Worm (Caenorhabditis elegans) whole organism, L2 larva: ENCODE data around the gene C29F7.3.

Experiments used
- ceh-82 ChIP-seq: fragments of 150-350 bp; optimal IDR thresholded peaks from 2 replicates; lab custom pipeline; 2014; ENCODE audit warnings: missing biosample characterization, missing genetic modification characterization
- elt-3 ChIP-seq: sonication (generic microtip); optimal IDR thresholded peaks from 2 replicates; lab custom pipeline; 2017; ENCODE audit warnings: missing biosample characterization, missing genetic modification characterization
- lsy-2 ChIP-seq, 2 experiments: fragments of 150-350 bp in 1 of 2; sonication (generic microtip) in 1 of 2; optimal IDR thresholded peaks; 2 replicates each; lab custom pipeline; 2014 to 2017; ENCODE audit warnings: missing biosample characterization in 2 of 2, missing genetic modification characterization in 2 of 2
- mbf-1 ChIP-seq: sonication (generic microtip); optimal IDR thresholded peaks from 2 replicates; lab custom pipeline; 2017; ENCODE audit warnings: missing biosample characterization, missing genetic modification characterization
- mdl-1 ChIP-seq, 2 experiments: fragments of 150-350 bp in 1 of 2; sonication (generic microtip) in 1 of 2; optimal IDR thresholded peaks; 2 replicates each; lab custom pipeline; 2017; ENCODE audit warnings: missing biosample characterization in 2 of 2, missing genetic modification characterization in 2 of 2
- nhr-11 ChIP-seq: fragments of 150-350 bp; optimal IDR thresholded peaks from 2 replicates; lab custom pipeline; 2014; ENCODE audit warnings: missing biosample characterization, missing genetic modification characterization
- nhr-12 ChIP-seq: fragments of 150-350 bp; optimal IDR thresholded peaks from 2 replicates; lab custom pipeline; 2014; ENCODE audit warnings: missing biosample characterization, missing genetic modification characterization
- nhr-23 ChIP-seq: fragments of 150-350 bp; optimal IDR thresholded peaks from 2 replicates; lab custom pipeline; 2014; ENCODE audit warnings: missing biosample characterization, missing genetic modification reagents, missing genetic modification characterization
- nhr-25 ChIP-seq: fragments of 150-350 bp; sonication (generic microtip); optimal IDR thresholded peaks from 3 replicates; lab custom pipeline; 2014; ENCODE audit warnings: missing biosample characterization, missing genetic modification characterization
- sem-4 ChIP-seq: fragments of 150-350 bp; optimal IDR thresholded peaks from 2 replicates; lab custom pipeline; 2014; ENCODE audit warnings: missing biosample characterization, missing genetic modification reagents, missing genetic modification characterization
- unc-39 ChIP-seq: fragments of 150-350 bp; optimal IDR thresholded peaks from 2 replicates; lab custom pipeline; 2014; ENCODE audit warnings: missing biosample characterization, missing genetic modification characterization
- unc-55 ChIP-seq: fragments of 150-350 bp; sonication (generic microtip); optimal IDR thresholded peaks from 3 replicates; lab custom pipeline; 2014; ENCODE audit warnings: missing biosample characterization, missing genetic modification reagents, missing genetic modification characterization
- unc-62 ChIP-seq: fragments of 150-350 bp; optimal IDR thresholded peaks from 2 replicates; lab custom pipeline; 2014; ENCODE audit warnings: missing biosample characterization, missing genetic modification reagents, missing genetic modification characterization
- ztf-1 ChIP-seq: fragments of 200-800 bp; sonication (Bioruptor generic); conservative IDR thresholded peaks from 2 replicates; pipeline ENCODE4 v1.3.6; 2022; ENCODE audit warnings: missing genetic modification characterization, missing compliant biosample characterization

ce11 chrX:13376185-13376584 is 43.5 kb downstream of the C29F7.3 start:
- TF ChIP-seq unc-55 (GFP tag; lab: Kevin White, UChicago) (no peak), elt-3 (tag; lab: Kevin White, UChicago) (no peak), ztf-1 (GFP tag; lab: Robert Waterston, UW) (no peak), unc-39 (tag; lab: Kevin White, UChicago) (no peak), nhr-25 (tag; lab: Kevin White, UChicago) (no peak), mbf-1 (no peak), unc-62 (GFP tag; lab: Kevin White, UChicago) (no peak), nhr-12 (no peak), ceh-82 (tag; lab: Kevin White, UChicago) (no peak), mdl-1 (tag; optimal IDR thresholded peaks at IDR 0.05; lab: Kevin White, UChicago) (no peak), sem-4 (tag; lab: Kevin White, UChicago) (no peak), nhr-11 (tag; lab: Kevin White, UChicago) (no peak), nhr-23 (no peak), lsy-2 (tag; optimal IDR thresholded peaks at IDR 0.05; lab: Kevin White, UChicago) (no peak)
